Fruit fly (Drosophila melanogaster) whole organism, embryonic: ENCODE results near the gene mRpL13.
A peak's percentile ranks its signal among the peaks of the same experiment; 100 is the strongest.

Experiments used
- CG2712 ChIP-seq: fragments of 200-800 bp; optimal IDR thresholded peaks from 3 replicates; lab custom pipeline; 2019; ENCODE audit warnings: missing biosample characterization, mild to moderate bottlenecking, missing genetic modification characterization, moderate library complexity
- CG6813 ChIP-seq: fragments of 200-800 bp; sonication (Bioruptor generic); optimal IDR thresholded peaks from 2 replicates; lab custom pipeline; 2017; ENCODE audit warnings: missing biosample characterization, missing genetic modification characterization, mild to moderate bottlenecking, moderate library complexity, missing genetic modification reagents
- CG8388 ChIP-seq: fragments of 200-800 bp; sonication (Bioruptor generic); optimal IDR thresholded peaks from 2 replicates; lab custom pipeline; 2019; ENCODE audit warnings: missing biosample characterization, mild to moderate bottlenecking, missing genetic modification characterization, moderate library complexity
- NfI ChIP-seq: fragments of 200-800 bp; sonication (Bioruptor generic); optimal IDR thresholded peaks from 3 replicates; lab custom pipeline; 2018; ENCODE audit warnings: missing biosample characterization, mild to moderate bottlenecking, missing genetic modification characterization, moderate library complexity
- bab2 ChIP-seq: fragments of 200-800 bp; sonication (Bioruptor generic); optimal IDR thresholded peaks from 2 replicates; lab custom pipeline; 2016; ENCODE audit warnings: missing biosample characterization, missing genetic modification characterization
- ems ChIP-seq: fragments of 200-800 bp; sonication (Bioruptor generic); optimal IDR thresholded peaks from 3 replicates; lab custom pipeline; 2016; ENCODE audit warnings: missing biosample characterization, missing genetic modification characterization
- hth ChIP-seq: fragments of >200 bp; optimal IDR thresholded peaks from 2 replicates; lab custom pipeline; 2017; ENCODE audit warnings: inconsistent platforms
- nerfin-1 ChIP-seq: fragments of 200-800 bp; sonication (Bioruptor generic); optimal IDR thresholded peaks from 3 replicates; lab custom pipeline; 2019; ENCODE audit warnings: missing biosample characterization, mild to moderate bottlenecking, missing genetic modification characterization, moderate library complexity
- nerfin-2 ChIP-seq: fragments of 200-800 bp; sonication (Bioruptor generic); IDR thresholded peaks from 2 replicates; pipeline ENCODE4 v1.3.6; 2022; ENCODE audit warnings: missing biosample characterization, missing genetic modification characterization; ENCODE audit not compliant: partially characterized antibody
- slou ChIP-seq: fragments of 200-800 bp; sonication (Bioruptor generic); optimal IDR thresholded peaks from 3 replicates; lab custom pipeline; 2016; ENCODE audit warnings: missing biosample characterization, missing genetic modification characterization

The mRpL13 gene

dm6 chr2L:18808754-18809329 is 50.2 kb downstream of the mRpL13 start (continued):
- no peak for TF ChIP-seq NfI (GFP tag; lab: Kevin White, UChicago)
- no peak for TF ChIP-seq ems (GFP tag; lab: Kevin White, UChicago)
- peak; percentile 11 for TF ChIP-seq CG8388
- TF ChIP-seq nerfin-1 (tag; lab: Kevin White, UChicago), result no peak
- peak; percentile 54 for TF ChIP-seq CG2712
- TF ChIP-seq CG6813 (GFP tag; lab: Kevin White, UChicago), result no peak
- TF ChIP-seq hth, result no peak
- no peak for TF ChIP-seq bab2 (GFP tag; lab: Kevin White, UChicago)
- no peak for TF ChIP-seq nerfin-2 (GFP tag; lab: Robert Waterston, UW)
- TF ChIP-seq slou (GFP tag; lab: Kevin White, UChicago), result no peak
